Fruit fly (Drosophila melanogaster) whole organism, prepupa: ENCODE results near the gene cac.

Experiments
- CG10631 ChIP-seq: fragments of 200-800 bp; sonication (Bioruptor generic); optimal IDR thresholded peaks from 2 replicates; lab custom pipeline; 2016; ENCODE audit warnings: missing biosample characterization, missing genetic modification characterization
- CG1621 ChIP-seq: fragments of 200-800 bp; sonication (Bioruptor generic); optimal IDR thresholded peaks from 3 replicates; lab custom pipeline; 2018; ENCODE audit warnings: missing biosample characterization, mild to moderate bottlenecking, missing genetic modification characterization
- CG3032 ChIP-seq: fragments of 200-800 bp; optimal IDR thresholded peaks from 2 replicates; lab custom pipeline; 2019; ENCODE audit warnings: missing biosample characterization, mild to moderate bottlenecking, missing genetic modification characterization, moderate library complexity
- Ets96B ChIP-seq: fragments of 200-800 bp; optimal IDR thresholded peaks from 2 replicates; lab custom pipeline; 2019; ENCODE audit warnings: missing biosample characterization, mild to moderate bottlenecking, missing genetic modification characterization, moderate library complexity
- Met ChIP-seq: fragments of 200-800 bp; sonication (Bioruptor generic); optimal IDR thresholded peaks from 3 replicates; lab custom pipeline; 2016; ENCODE audit warnings: missing biosample characterization, missing genetic modification characterization
- Sox14 ChIP-seq: fragments of 200-800 bp; sonication (Bioruptor generic); optimal IDR thresholded peaks from 3 replicates; lab custom pipeline; 2016; ENCODE audit warnings: missing biosample characterization, missing genetic modification characterization
- pdm3 ChIP-seq: fragments of 200-800 bp; sonication (Bioruptor generic); optimal IDR thresholded peaks from 3 replicates; lab custom pipeline; 2016; ENCODE audit warnings: missing biosample characterization, missing genetic modification characterization
- salr ChIP-seq, 2 experiments: fragments of 200-800 bp; sonication (Bioruptor generic); optimal IDR thresholded peaks; 3 replicates each; lab custom pipeline; 2016 to 2018; ENCODE audit warnings: missing biosample characterization in 2 of 2, missing genetic modification characterization in 2 of 2, mild to moderate bottlenecking in 1 of 2
- spab ChIP-seq: fragments of 200-800 bp; sonication (Bioruptor generic); optimal IDR thresholded peaks from 2 replicates; lab custom pipeline; 2017; ENCODE audit warnings: missing biosample characterization, mild to moderate bottlenecking, missing genetic modification characterization, missing genetic modification reagents
- topi ChIP-seq: fragments of 200-800 bp; sonication (Bioruptor generic); optimal IDR thresholded peaks from 3 replicates; lab custom pipeline; 2016; ENCODE audit warnings: missing biosample characterization, missing genetic modification characterization

DNA sequence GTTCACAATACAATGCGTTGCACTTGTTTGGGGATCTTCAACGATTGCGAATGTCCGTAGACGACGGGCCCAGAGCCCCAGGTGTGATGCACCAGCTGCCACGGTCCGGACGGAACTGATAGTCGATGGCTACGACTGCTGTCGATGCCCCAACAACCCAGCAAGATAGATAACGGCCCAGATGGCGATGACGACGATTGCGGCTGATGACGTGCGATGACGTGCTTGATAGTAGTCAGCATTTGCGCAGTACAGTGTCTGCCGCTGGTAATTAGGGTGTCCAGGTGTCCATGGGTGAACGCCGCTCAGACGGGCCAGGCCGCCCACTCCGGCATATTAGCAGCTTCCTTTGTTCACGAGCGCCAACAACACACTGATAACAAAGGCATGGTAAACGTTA is at the start of gene cac:
- TF ChIP-seq Ets96B (tag; lab: Kevin White, UChicago), result no peak
- no peak for TF ChIP-seq Met (GFP tag; lab: Kevin White, UChicago)
- TF ChIP-seq Sox14 (GFP tag; lab: Kevin White, UChicago), result no peak
- TF ChIP-seq CG1621 (tag; lab: Kevin White, UChicago), result no peak
- no peak for TF ChIP-seq pdm3 (GFP tag; lab: Kevin White, UChicago)
- no peak for TF ChIP-seq spab (GFP tag; lab: Kevin White, UChicago)
- no peak for TF ChIP-seq CG10631 (GFP tag; lab: Kevin White, UChicago)
- no peak for TF ChIP-seq salr (GFP tag; optimal IDR thresholded peaks at IDR 0.05; lab: Kevin White, UChicago)
- TF ChIP-seq topi (GFP tag; lab: Kevin White, UChicago), result no peak
- TF ChIP-seq CG3032 (tag; lab: Kevin White, UChicago), result no peak
